Worm (Caenorhabditis elegans) whole organism, L1 larva: ENCODE data around the gene snr-6.

ENCODE experiments used
- alr-1 ChIP-seq: fragments of 200-800 bp; sonication (Bioruptor generic); optimal IDR thresholded peaks from 2 replicates; lab custom pipeline; 2018; ENCODE audit warnings: borderline replicate concordance, mild to moderate bottlenecking, missing genetic modification characterization, missing compliant biosample characterization
- aly-2 ChIP-seq: fragments of 150-350 bp; optimal IDR thresholded peaks from 2 replicates; lab custom pipeline; 2014; ENCODE audit warnings: missing biosample characterization, missing genetic modification characterization
- ama-1 ChIP-seq: fragments of 150-350 bp; optimal IDR thresholded peaks from 2 replicates; lab custom pipeline; 2014
- ceh-63 ChIP-seq: fragments of 200-800 bp; sonication (Bioruptor generic); optimal IDR thresholded peaks from 2 replicates; lab custom pipeline; 2018; ENCODE audit warnings: mild to moderate bottlenecking, missing genetic modification characterization, missing compliant biosample characterization
- ceh-82 ChIP-seq, 3 experiments: fragments of 150-350 bp in 1 of 3; sonication (generic microtip) in 2 of 3; optimal IDR thresholded peaks; 2 replicates each; lab custom pipeline; 2014 to 2017; ENCODE audit warnings: missing biosample characterization in 3 of 3, missing genetic modification characterization in 3 of 3
- dsc-1 ChIP-seq: sonication (generic microtip); optimal IDR thresholded peaks from 2 replicates; lab custom pipeline; 2016; ENCODE audit warnings: mild to moderate bottlenecking, missing genetic modification characterization, missing compliant biosample characterization
- efl-1 ChIP-seq, 4 experiments: fragments of 150-350 bp; optimal IDR thresholded peaks in 3 of 4; peaks in 1 of 4; 1 replicate in 1 of 4; 2 replicates in 3 of 4; lab custom pipeline; 2014; ENCODE audit warnings: missing biosample characterization in 2 of 4, missing genetic modification characterization in 2 of 4, missing genetic modification reagents in 2 of 4
- fkh-10 ChIP-seq: sonication (generic microtip); optimal IDR thresholded peaks from 2 replicates; lab custom pipeline; 2017; ENCODE audit warnings: missing biosample characterization, missing genetic modification reagents, missing genetic modification characterization
- fkh-8 ChIP-seq: sonication (generic microtip); optimal IDR thresholded peaks from 2 replicates; lab custom pipeline; 2016; ENCODE audit warnings: mild to moderate bottlenecking, missing genetic modification characterization, missing compliant biosample characterization
- grh-1 ChIP-seq: fragments of 200-800 bp; sonication (Bioruptor generic); IDR thresholded peaks from 2 replicates; pipeline ENCODE4 v1.3.6; 2022; ENCODE audit warnings: missing genetic modification reagents, missing genetic modification characterization, missing compliant biosample characterization
- hlh-17 ChIP-seq: fragments of 200-800 bp; sonication (Bioruptor generic); optimal IDR thresholded peaks from 2 replicates; lab custom pipeline; 2018; ENCODE audit warnings: missing genetic modification characterization, mild to moderate bottlenecking, missing compliant biosample characterization, moderate library complexity, borderline replicate concordance
- irx-1 ChIP-seq: sonication (generic microtip); optimal IDR thresholded peaks from 2 replicates; lab custom pipeline; 2016; ENCODE audit warnings: missing genetic modification characterization, missing compliant biosample characterization
- lin-14 ChIP-seq: fragments of 200-800 bp; sonication (Bioruptor generic); optimal IDR thresholded peaks from 2 replicates; lab custom pipeline; 2018; ENCODE audit warnings: mild to moderate bottlenecking, missing genetic modification characterization, moderate library complexity, missing compliant biosample characterization
- lin-35 ChIP-seq, 2 experiments: fragments of 150-350 bp; optimal IDR thresholded peaks; 2 replicates each; lab custom pipeline; 2014; ENCODE audit warnings: missing biosample characterization in 2 of 2, missing genetic modification characterization in 2 of 2, missing genetic modification reagents in 2 of 2
- lsy-2 ChIP-seq, 2 experiments: fragments of 150-350 bp; optimal IDR thresholded peaks; 2 replicates each; lab custom pipeline; 2014; ENCODE audit warnings: missing biosample characterization in 2 of 2, missing genetic modification characterization in 2 of 2
- mep-1 ChIP-seq: fragments of 150-350 bp; optimal IDR thresholded peaks from 2 replicates; lab custom pipeline; 2014; ENCODE audit warnings: missing biosample characterization, missing genetic modification characterization
- nhr-11 ChIP-seq: fragments of 150-350 bp; optimal IDR thresholded peaks from 2 replicates; lab custom pipeline; 2014; ENCODE audit warnings: missing biosample characterization, missing genetic modification characterization
- nhr-28 ChIP-seq: fragments of 150-350 bp; optimal IDR thresholded peaks from 2 replicates; lab custom pipeline; 2014; ENCODE audit warnings: missing biosample characterization, missing genetic modification characterization
- nhr-47 ChIP-seq: sonication (generic microtip); optimal IDR thresholded peaks from 2 replicates; lab custom pipeline; 2016; ENCODE audit warnings: mild to moderate bottlenecking, missing genetic modification characterization, moderate library complexity, missing compliant biosample characterization
- nhr-71 ChIP-seq: sonication (generic microtip); optimal IDR thresholded peaks from 2 replicates; lab custom pipeline; 2016; ENCODE audit warnings: mild to moderate bottlenecking, missing genetic modification characterization, moderate library complexity, missing compliant biosample characterization
- nhr-76 ChIP-seq: sonication (generic microtip); optimal IDR thresholded peaks from 2 replicates; lab custom pipeline; 2017; ENCODE audit warnings: missing biosample characterization, missing genetic modification characterization
- nhr-85 ChIP-seq: sonication (generic microtip); peaks from one replicate; lab custom pipeline; 2016; ENCODE audit warnings: missing genetic modification characterization, inconsistent platforms, missing compliant biosample characterization
- pag-3 ChIP-seq: sonication (generic microtip); optimal IDR thresholded peaks from 2 replicates; lab custom pipeline; 2017; ENCODE audit warnings: missing genetic modification characterization, mild to moderate bottlenecking, missing compliant biosample characterization, antibody characterized with exemption, borderline replicate concordance; ENCODE audit not compliant: insufficient read depth
- rnt-1 ChIP-seq: sonication (generic microtip); optimal IDR thresholded peaks from 2 replicates; lab custom pipeline; 2016; ENCODE audit warnings: mild to moderate bottlenecking, missing genetic modification characterization, moderate library complexity, missing compliant biosample characterization
- sox-4 ChIP-seq: sonication (generic microtip); optimal IDR thresholded peaks from 2 replicates; lab custom pipeline; 2016; ENCODE audit warnings: missing genetic modification characterization, missing compliant biosample characterization
- sup-37 ChIP-seq: fragments of 200-800 bp; sonication (Bioruptor generic); optimal IDR thresholded peaks from 2 replicates; lab custom pipeline; 2018; ENCODE audit warnings: mild to moderate bottlenecking, missing genetic modification characterization, missing compliant biosample characterization
- tlp-1 ChIP-seq: fragments of 150-350 bp; optimal IDR thresholded peaks from 2 replicates; lab custom pipeline; 2014; ENCODE audit warnings: missing biosample characterization, missing genetic modification characterization
- xbp-1 ChIP-seq: sonication (generic microtip); optimal IDR thresholded peaks from 2 replicates; lab custom pipeline; 2016; ENCODE audit warnings: missing genetic modification characterization, missing compliant biosample characterization
- ztf-4 ChIP-seq: fragments of 150-350 bp; optimal IDR thresholded peaks from 2 replicates; lab custom pipeline; 2014; ENCODE audit warnings: missing biosample characterization, missing genetic modification characterization

snr-6 gene

ce11 chrIII:12439056-12439455, 9.6 kb upstream of the snr-6 start:
- TF ChIP-seq irx-1 (tag; lab: Kevin White, UChicago) = no peak

- no peak for TF ChIP-seq nhr-76 (tag; lab: Kevin White, UChicago)
- no peak for TF ChIP-seq nhr-71
- TF ChIP-seq ama-1 (lab: Kevin White, UChicago) = no peak
Measured at ce11 chrIII:12437020-12437419, 7.6 kb upstream of the snr-6 start.

- TF ChIP-seq mep-1 (tag; lab: Kevin White, UChicago) (no peak), nhr-85 (tag; lab: Kevin White, UChicago) (peak; percentile 24), fkh-10 (GFP tag; lab: Kevin White, UChicago) (no peak), nhr-47 (no peak)
Measured at ce11 chrIII:12436215-12436614, 6.8 kb upstream of the snr-6 start, which contains the start of gene fbxa-218. TSS of gene fbxa-218 (plus strand) at chrIII:12436515.

ce11 chrIII:12434104-12434503, 4.7 kb upstream of the snr-6 start, which contains the start of gene Y49E10.27:
TSS of gene Y49E10.27 (plus strand) at chrIII:12434404.
- TF ChIP-seq rnt-1 (tag; lab: Kevin White, UChicago) = no peak
- no peak for TF ChIP-seq hlh-17 (GFP tag; lab: Kevin White, UChicago)
- no peak for TF ChIP-seq nhr-47
- TF ChIP-seq sox-4 = no peak
- TF ChIP-seq ztf-4 (tag; lab: Kevin White, UChicago) = no peak
- no peak for TF ChIP-seq nhr-76 (tag; lab: Kevin White, UChicago)
- TF ChIP-seq pag-3 = no peak
- no peak for TF ChIP-seq mep-1 (tag; lab: Kevin White, UChicago)
- no peak for TF ChIP-seq tlp-1 (tag; lab: Kevin White, UChicago)
- TF ChIP-seq ceh-63 (GFP tag; lab: Kevin White, UChicago) = no peak
- no peak for TF ChIP-seq aly-2 (tag; lab: Kevin White, UChicago)
- TF ChIP-seq nhr-28 = no peak
- TF ChIP-seq dsc-1 (tag; lab: Kevin White, UChicago) = no peak
- TF ChIP-seq sup-37 (GFP tag; lab: Kevin White, UChicago) = no peak
- TF ChIP-seq ceh-82 (tag; optimal IDR thresholded peaks at IDR 0.05; lab: Kevin White, UChicago) = no peak
- TF ChIP-seq xbp-1 (tag; lab: Kevin White, UChicago) = no peak
- TF ChIP-seq fkh-8 (tag; lab: Kevin White, UChicago) = no peak
- TF ChIP-seq ama-1 (lab: Kevin White, UChicago) = no peak

DNA sequence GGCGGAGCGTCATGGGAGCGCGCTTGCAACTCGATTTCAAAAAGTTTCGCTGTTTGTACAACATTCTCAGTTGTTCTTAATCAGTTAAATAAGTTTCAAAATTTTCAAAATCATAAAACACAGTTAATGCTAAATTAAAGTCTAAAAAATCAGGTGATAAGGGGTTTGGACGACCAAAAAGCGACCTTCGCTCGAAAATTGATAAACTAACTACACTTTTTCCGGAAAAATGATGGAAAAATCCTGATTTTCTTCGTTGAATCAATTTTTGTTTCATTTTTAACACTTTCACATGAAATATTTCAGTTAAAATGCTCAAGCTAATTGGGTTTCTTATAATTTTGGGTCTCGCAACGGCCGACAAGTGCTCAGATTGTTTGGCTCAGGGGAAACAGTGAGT, 780 bp upstream of the snr-6 start, which contains the start of gene Y49E10.16:
Gene Y49E10.16, plus strand, starts transcription at position 301 of the 400 bp plus-strand sequence.
- TF ChIP-seq efl-1 (optimal IDR thresholded peaks at IDR 0.05; lab: Kevin White, UChicago) (no peak), efl-1 (GFP tag; optimal IDR thresholded peaks at IDR 0.05 in 1 of 2; lab: Kevin White, UChicago) (peak in 1 of 2 experiments; percentile 87), lin-14 (GFP tag; lab: Kevin White, UChicago) (no peak)

ce11 chrIII:12428799-12429351, 554 bp downstream of the snr-6 start:
- TF ChIP-seq lin-35 (GFP tag; optimal IDR thresholded peaks at IDR 0.05; lab: Kevin White, UChicago) (no peak), nhr-71 (no peak), efl-1 (optimal IDR thresholded peaks at IDR 0.05; lab: Kevin White, UChicago) (no peak), efl-1 (GFP tag; optimal IDR thresholded peaks at IDR 0.05 in 1 of 2; lab: Kevin White, UChicago) (no peak), nhr-76 (tag; lab: Kevin White, UChicago) (no peak), lsy-2 (tag; optimal IDR thresholded peaks at IDR 0.05; lab: Kevin White, UChicago) (no peak), alr-1 (tag; lab: Kevin White, UChicago) (peak; percentile 67)

DNA sequence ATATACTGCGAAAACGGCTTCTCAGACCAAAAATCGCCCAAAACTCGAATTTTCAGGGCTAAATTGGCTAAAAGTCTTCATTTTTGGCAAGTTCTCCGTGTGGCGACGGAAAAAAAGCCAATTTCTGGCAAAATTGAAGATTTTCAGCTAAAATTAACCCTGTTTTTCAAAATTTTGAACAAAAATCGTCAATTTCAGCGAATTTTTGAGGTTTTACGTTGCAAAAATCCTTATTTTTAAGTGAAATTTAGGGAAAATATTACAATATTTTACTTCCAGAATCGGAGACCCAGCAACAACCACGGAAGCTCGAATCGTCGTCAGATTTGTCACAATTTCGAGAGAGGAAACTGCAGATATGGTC, 1.2 kb downstream of the snr-6 start:
- no peak for TF ChIP-seq efl-1 (optimal IDR thresholded peaks at IDR 0.05; lab: Kevin White, UChicago)
- peak in 1 of 2 experiments; percentile 59 for TF ChIP-seq efl-1 (GFP tag; optimal IDR thresholded peaks at IDR 0.05 in 1 of 2; lab: Kevin White, UChicago)
- no peak for TF ChIP-seq xbp-1 (tag; lab: Kevin White, UChicago)
- TF ChIP-seq grh-1 (GFP tag; lab: Robert Waterston, UW) = no peak
- no peak for TF ChIP-seq nhr-11
- TF ChIP-seq, all 84 proteins: peak for 1
